Fruit fly (Drosophila melanogaster) whole organism, prepupa: ENCODE results near the gene Sps2.

ENCODE experiments used
- Blimp-1 ChIP-seq: fragments of 200-800 bp; sonication (Bioruptor generic); optimal IDR thresholded peaks from 3 replicates; lab custom pipeline; 2017; ENCODE audit warnings: missing biosample characterization, missing genetic modification characterization, mild to moderate bottlenecking, moderate library complexity, missing genetic modification reagents
- CG10631 ChIP-seq: fragments of 200-800 bp; sonication (Bioruptor generic); optimal IDR thresholded peaks from 2 replicates; lab custom pipeline; 2016; ENCODE audit warnings: missing biosample characterization, missing genetic modification characterization
- CG10669 ChIP-seq: fragments of 200-800 bp; sonication (Bioruptor generic); optimal IDR thresholded peaks from 3 replicates; lab custom pipeline; 2018; ENCODE audit warnings: missing biosample characterization, mild to moderate bottlenecking, missing genetic modification characterization, moderate library complexity
- CG11294 ChIP-seq: fragments of 200-800 bp; sonication (Bioruptor generic); IDR thresholded peaks from 2 replicates; pipeline ENCODE4 v1.3.6; 2022; ENCODE audit warnings: missing biosample characterization, missing genetic modification characterization
- CG11762 ChIP-seq: fragments of 200-800 bp; sonication (Bioruptor generic); optimal IDR thresholded peaks from 3 replicates; lab custom pipeline; 2016; ENCODE audit warnings: missing biosample characterization, missing genetic modification characterization; ENCODE audit not compliant: insufficient read depth
- CG11902 ChIP-seq: fragments of 200-800 bp; sonication (Bioruptor generic); optimal IDR thresholded peaks from 3 replicates; lab custom pipeline; 2016; ENCODE audit warnings: missing biosample characterization, missing genetic modification characterization
- CG15336 ChIP-seq: fragments of 200-800 bp; sonication (Bioruptor generic); IDR thresholded peaks from 2 replicates; pipeline ENCODE4 v1.3.6; 2022; ENCODE audit warnings: missing biosample characterization, missing genetic modification characterization
- CG1621 ChIP-seq: fragments of 200-800 bp; sonication (Bioruptor generic); optimal IDR thresholded peaks from 3 replicates; lab custom pipeline; 2018; ENCODE audit warnings: missing biosample characterization, mild to moderate bottlenecking, missing genetic modification characterization
- CG16779 ChIP-seq: fragments of 200-800 bp; sonication (Bioruptor generic); optimal IDR thresholded peaks from 3 replicates; lab custom pipeline; 2017; ENCODE audit warnings: missing biosample characterization, mild to moderate bottlenecking, missing genetic modification characterization
- CG3032 ChIP-seq: fragments of 200-800 bp; optimal IDR thresholded peaks from 2 replicates; lab custom pipeline; 2019; ENCODE audit warnings: missing biosample characterization, mild to moderate bottlenecking, missing genetic modification characterization, moderate library complexity
- CG31627 ChIP-seq: fragments of 200-800 bp; sonication (Bioruptor generic); optimal IDR thresholded peaks from 3 replicates; lab custom pipeline; 2016; ENCODE audit warnings: missing biosample characterization, missing genetic modification characterization
- CG34406 ChIP-seq: fragments of 200-800 bp; sonication (Bioruptor generic); optimal IDR thresholded peaks from 3 replicates; lab custom pipeline; 2016; ENCODE audit warnings: missing biosample characterization, missing genetic modification characterization
- CG6163 ChIP-seq: fragments of 200-800 bp; sonication (Bioruptor generic); IDR thresholded peaks from 3 replicates; pipeline ENCODE4 v1.3.6; 2022; ENCODE audit warnings: missing biosample characterization, missing genetic modification characterization
- CG6276 ChIP-seq: fragments of 200-800 bp; sonication (Bioruptor generic); optimal IDR thresholded peaks from 2 replicates; lab custom pipeline; 2017; ENCODE audit warnings: missing biosample characterization, mild to moderate bottlenecking, missing genetic modification characterization
- CG6792 ChIP-seq: fragments of 200-800 bp; sonication (Bioruptor generic); optimal IDR thresholded peaks from 3 replicates; lab custom pipeline; 2016; ENCODE audit warnings: missing biosample characterization, missing genetic modification characterization
- CG6808 ChIP-seq: fragments of 200-800 bp; sonication (Bioruptor generic); optimal IDR thresholded peaks from 3 replicates; lab custom pipeline; 2017; ENCODE audit warnings: missing biosample characterization, missing genetic modification characterization, mild to moderate bottlenecking, moderate library complexity, missing genetic modification reagents
- CG6854 ChIP-seq: fragments of 200-800 bp; sonication (Bioruptor generic); optimal IDR thresholded peaks from 2 replicates; lab custom pipeline; 2017; ENCODE audit warnings: missing biosample characterization, mild to moderate bottlenecking, missing genetic modification characterization
- CG8119 ChIP-seq: fragments of 200-800 bp; sonication (Bioruptor generic); IDR thresholded peaks from 3 replicates; pipeline ENCODE4 v1.3.6; 2022; ENCODE audit warnings: missing biosample characterization, missing genetic modification characterization
- CG8319 ChIP-seq: fragments of 200-800 bp; sonication (Bioruptor generic); optimal IDR thresholded peaks from 3 replicates; lab custom pipeline; 2016; ENCODE audit warnings: missing biosample characterization, missing genetic modification characterization
- CG8632 ChIP-seq: fragments of 200-800 bp; sonication (Bioruptor generic); optimal IDR thresholded peaks from 3 replicates; lab custom pipeline; 2016; ENCODE audit warnings: missing biosample characterization, missing genetic modification characterization
- CG9139 ChIP-seq: fragments of 200-800 bp; sonication (Bioruptor generic); optimal IDR thresholded peaks from 3 replicates; lab custom pipeline; 2017; ENCODE audit warnings: missing biosample characterization, mild to moderate bottlenecking, missing genetic modification characterization
- Eip75B ChIP-seq: fragments of 200-800 bp; sonication (Bioruptor generic); optimal IDR thresholded peaks from 3 replicates; lab custom pipeline; 2016; ENCODE audit warnings: missing biosample characterization, missing genetic modification characterization
- Eip78C ChIP-seq: fragments of 200-800 bp; sonication (Bioruptor generic); peaks from one replicate; lab custom pipeline; 2016; ENCODE audit warnings: missing biosample characterization, missing genetic modification characterization
- Eip93F ChIP-seq: fragments of 200-800 bp; sonication (Bioruptor generic); optimal IDR thresholded peaks from 2 replicates; lab custom pipeline; 2016; ENCODE audit warnings: missing biosample characterization, mild to moderate bottlenecking, missing genetic modification characterization
- Ets21C ChIP-seq: fragments of 200-800 bp; sonication (Bioruptor generic); optimal IDR thresholded peaks from 3 replicates; lab custom pipeline; 2016; ENCODE audit warnings: missing biosample characterization, missing genetic modification characterization
- Ets96B ChIP-seq: fragments of 200-800 bp; optimal IDR thresholded peaks from 2 replicates; lab custom pipeline; 2019; ENCODE audit warnings: missing biosample characterization, mild to moderate bottlenecking, missing genetic modification characterization, moderate library complexity
- Gug ChIP-seq: fragments of 200-800 bp; sonication (Bioruptor generic); IDR thresholded peaks from 2 replicates; pipeline ENCODE4 v1.3.6; 2022; ENCODE audit warnings: missing biosample characterization, missing genetic modification characterization
- Hr39 ChIP-seq: fragments of 200-800 bp; sonication (Bioruptor generic); optimal IDR thresholded peaks from 2 replicates; lab custom pipeline; 2016; ENCODE audit warnings: missing biosample characterization, missing genetic modification characterization
- Hr4 ChIP-seq: fragments of 200-800 bp; sonication (Bioruptor generic); optimal IDR thresholded peaks from 3 replicates; lab custom pipeline; 2016; ENCODE audit warnings: missing biosample characterization, missing genetic modification characterization
- Lpt ChIP-seq: fragments of 200-800 bp; sonication (Bioruptor generic); optimal IDR thresholded peaks from 3 replicates; lab custom pipeline; 2016; ENCODE audit warnings: missing biosample characterization, missing genetic modification characterization
- Met ChIP-seq: fragments of 200-800 bp; sonication (Bioruptor generic); optimal IDR thresholded peaks from 3 replicates; lab custom pipeline; 2016; ENCODE audit warnings: missing biosample characterization, missing genetic modification characterization
- OdsH ChIP-seq: fragments of 200-800 bp; sonication (Bioruptor generic); optimal IDR thresholded peaks from 3 replicates; lab custom pipeline; 2016; ENCODE audit warnings: missing biosample characterization, missing genetic modification characterization
- Smox ChIP-seq: fragments of 200-800 bp; sonication (Bioruptor generic); optimal IDR thresholded peaks from 3 replicates; lab custom pipeline; 2016; ENCODE audit warnings: missing biosample characterization, missing genetic modification characterization
- Sox102F ChIP-seq: fragments of 200-800 bp; sonication (Bioruptor generic); optimal IDR thresholded peaks from 2 replicates; lab custom pipeline; 2016; ENCODE audit warnings: missing biosample characterization, mild to moderate bottlenecking, missing genetic modification characterization
- Sox14 ChIP-seq: fragments of 200-800 bp; sonication (Bioruptor generic); optimal IDR thresholded peaks from 3 replicates; lab custom pipeline; 2016; ENCODE audit warnings: missing biosample characterization, missing genetic modification characterization
- achi ChIP-seq: fragments of 200-800 bp; sonication (Bioruptor generic); optimal IDR thresholded peaks from 3 replicates; lab custom pipeline; 2016; ENCODE audit warnings: missing biosample characterization, missing genetic modification characterization
- acj6 ChIP-seq: fragments of 200-800 bp; sonication (Bioruptor generic); optimal IDR thresholded peaks from 3 replicates; lab custom pipeline; 2016; ENCODE audit warnings: missing biosample characterization, missing genetic modification characterization
- cyc ChIP-seq: fragments of 200-800 bp; sonication (Bioruptor generic); optimal IDR thresholded peaks from 3 replicates; lab custom pipeline; 2016; ENCODE audit warnings: missing biosample characterization, missing genetic modification characterization
- dac ChIP-seq: fragments of 200-800 bp; sonication (Bioruptor generic); optimal IDR thresholded peaks from 2 replicates; lab custom pipeline; 2017; ENCODE audit warnings: missing biosample characterization, mild to moderate bottlenecking, missing genetic modification characterization
- dsx ChIP-seq: fragments of 200-800 bp; optimal IDR thresholded peaks from 3 replicates; lab custom pipeline; 2019; ENCODE audit warnings: missing biosample characterization, mild to moderate bottlenecking, missing genetic modification characterization, moderate library complexity; ENCODE audit not compliant: poor library complexity, severe bottlenecking
- esn ChIP-seq: fragments of 200-800 bp; sonication (Bioruptor generic); optimal IDR thresholded peaks from 2 replicates; lab custom pipeline; 2016; ENCODE audit warnings: missing biosample characterization, mild to moderate bottlenecking, missing genetic modification characterization, moderate library complexity
- fd59A ChIP-seq: fragments of 200-800 bp; sonication (Bioruptor generic); optimal IDR thresholded peaks from 2 replicates; lab custom pipeline; 2017; ENCODE audit warnings: missing biosample characterization, mild to moderate bottlenecking, missing genetic modification characterization, missing genetic modification reagents
- fd85E ChIP-seq: fragments of 200-800 bp; sonication (Bioruptor generic); optimal IDR thresholded peaks from 3 replicates; lab custom pipeline; 2016; ENCODE audit warnings: missing biosample characterization, missing genetic modification characterization
- fkh ChIP-seq: fragments of 200-800 bp; sonication (Bioruptor generic); optimal IDR thresholded peaks from 3 replicates; lab custom pipeline; 2017; ENCODE audit warnings: missing biosample characterization, mild to moderate bottlenecking, missing genetic modification characterization, moderate library complexity
- lz ChIP-seq: fragments of 200-800 bp; sonication (Bioruptor generic); optimal IDR thresholded peaks from 3 replicates; lab custom pipeline; 2016; ENCODE audit warnings: missing biosample characterization, missing genetic modification characterization
- salr ChIP-seq, 2 experiments: fragments of 200-800 bp; sonication (Bioruptor generic); optimal IDR thresholded peaks; 3 replicates each; lab custom pipeline; 2016 to 2018; ENCODE audit warnings: missing biosample characterization in 2 of 2, missing genetic modification characterization in 2 of 2, mild to moderate bottlenecking in 1 of 2
- ss ChIP-seq, 2 experiments: fragments of 200-800 bp; sonication (Bioruptor generic); optimal IDR thresholded peaks; 2 replicates in 1 of 2; 3 replicates in 1 of 2; lab custom pipeline; 2017 to 2018; ENCODE audit warnings: mild to moderate bottlenecking in 2 of 2, missing biosample characterization in 2 of 2, missing genetic modification characterization in 2 of 2, moderate library complexity in 1 of 2
- svp ChIP-seq: fragments of 200-800 bp; sonication (Bioruptor generic); peaks from one replicate; lab custom pipeline; 2016; ENCODE audit warnings: missing biosample characterization, missing genetic modification characterization
- topi ChIP-seq: fragments of 200-800 bp; sonication (Bioruptor generic); optimal IDR thresholded peaks from 3 replicates; lab custom pipeline; 2016; ENCODE audit warnings: missing biosample characterization, missing genetic modification characterization
- vri ChIP-seq: fragments of 200-800 bp; sonication (Bioruptor generic); optimal IDR thresholded peaks from 3 replicates; lab custom pipeline; 2016; ENCODE audit warnings: missing biosample characterization, mild to moderate bottlenecking, missing genetic modification characterization

Gene Sps2

dm6 chr2L:10306518-10307260 is 35.7 kb upstream of the Sps2 start, which contains the start of the genes CG5390 and CG4968:
CG5390 (minus strand) TSS chr2L:10306594.
CG4968 (plus strand) TSS chr2L:10306922.
- peak; percentile 65 for TF ChIP-seq CG6808 (GFP tag; lab: Kevin White, UChicago)
- peak; percentile 74 for TF ChIP-seq acj6 (GFP tag; lab: Kevin White, UChicago)
- TF ChIP-seq CG10669 (GFP tag; lab: Kevin White, UChicago): no peak
- TF ChIP-seq CG11762: peak; percentile 36
- TF ChIP-seq achi (GFP tag; lab: Kevin White, UChicago): peak; percentile 78
- TF ChIP-seq Sox14 (GFP tag; lab: Kevin White, UChicago): peak; percentile 62
- TF ChIP-seq Gug: peak; percentile 63
- TF ChIP-seq Sox102F (GFP tag; lab: Kevin White, UChicago): peak; percentile 75
- no peak for TF ChIP-seq Smox (GFP tag; lab: Kevin White, UChicago)
- peak; percentile 66 for TF ChIP-seq topi
- no peak for TF ChIP-seq fkh (GFP tag; lab: Kevin White, UChicago)
- peak; percentile 22 for TF ChIP-seq Ets21C (GFP tag; lab: Kevin White, UChicago)
- peak; percentile 74 for TF ChIP-seq Hr4
- TF ChIP-seq CG6854 (GFP tag; lab: Kevin White, UChicago): peak; percentile 46
- TF ChIP-seq CG16779 (tag; lab: Kevin White, UChicago): no peak
- no peak for TF ChIP-seq fd85E (GFP tag; lab: Kevin White, UChicago)
- peak; percentile 31 for TF ChIP-seq CG11902 (GFP tag; lab: Kevin White, UChicago)
- peak; percentile 94 for TF ChIP-seq dsx (GFP tag; lab: Kevin White, UChicago)
- TF ChIP-seq cyc (GFP tag; lab: Kevin White, UChicago): peak; percentile 55
- peak; percentile 74 for TF ChIP-seq CG6792 (GFP tag; lab: Kevin White, UChicago)
- TF ChIP-seq Blimp-1: peak; percentile 56
- TF ChIP-seq Met (GFP tag; lab: Kevin White, UChicago): peak; percentile 76
- TF ChIP-seq CG8119 (GFP tag; lab: Robert Waterston, UW): peak; percentile 74; the same call in 2 of the 3 replicates
- peak; percentile 77 for TF ChIP-seq OdsH (GFP tag; lab: Kevin White, UChicago)
- TF ChIP-seq Lpt (GFP tag; lab: Kevin White, UChicago): peak; percentile 59
- peak; percentile 59 for TF ChIP-seq dac
- peak; percentile 61 for TF ChIP-seq lz (GFP tag; lab: Kevin White, UChicago)
- TF ChIP-seq CG8319 (GFP tag; lab: Kevin White, UChicago): no peak
- peak; percentile 58 for TF ChIP-seq Eip75B
- TF ChIP-seq CG8632: no peak
- TF ChIP-seq Ets96B (tag; lab: Kevin White, UChicago): peak; percentile 77
- peak; percentile 7 to 53 for TF ChIP-seq salr (GFP tag; optimal IDR thresholded peaks at IDR 0.05; lab: Kevin White, UChicago)
- peak; percentile 89 for TF ChIP-seq Eip93F (GFP tag; lab: Kevin White, UChicago)
- peak; percentile 79; the same call in 2 of the 3 replicates for TF ChIP-seq CG6163 (GFP tag; lab: Robert Waterston, UW)
- TF ChIP-seq CG6276 (GFP tag; lab: Kevin White, UChicago): no peak
- peak; percentile 26 for TF ChIP-seq CG9139 (GFP tag; lab: Kevin White, UChicago)
- peak; percentile 90 for TF ChIP-seq Eip78C (GFP tag; lab: Kevin White, UChicago)
- no peak; the same call in 1 of the 2 replicates for TF ChIP-seq CG11294 (GFP tag; lab: Robert Waterston, UW)
- TF ChIP-seq svp (GFP tag; lab: Kevin White, UChicago): no peak
- peak; percentile 51 for TF ChIP-seq CG31627 (GFP tag; lab: Kevin White, UChicago)
- TF ChIP-seq CG15336 (GFP tag; lab: Robert Waterston, UW): peak; percentile 87
- TF ChIP-seq CG3032: peak; percentile 74
- no peak for TF ChIP-seq fd59A (GFP tag; lab: Kevin White, UChicago)
- TF ChIP-seq ss (GFP tag; optimal IDR thresholded peaks at IDR 0.05; lab: Kevin White, UChicago): peak in 1 of 2 experiments; percentile 77
- peak; percentile 77 for TF ChIP-seq esn (GFP tag; lab: Kevin White, UChicago)
- TF ChIP-seq vri (GFP tag; lab: Kevin White, UChicago): peak; percentile 70
- peak; percentile 80 for TF ChIP-seq CG10631 (GFP tag; lab: Kevin White, UChicago)
- peak; percentile 70 for TF ChIP-seq CG34406
- TF ChIP-seq CG1621 (tag; lab: Kevin White, UChicago): no peak
- no peak for TF ChIP-seq Hr39
